Worm (Caenorhabditis elegans): ENCODE results near the gene perm-1.

The perm-1 gene

ce11 chrII:7888759-7889158 lies 8.1 kb downstream of the perm-1 start:
- no peak for TF ChIP-seq fos-1 (tag; optimal IDR thresholded peaks at IDR 0.05)
- peak; percentile 49 for TF ChIP-seq nhr-20 (tag; optimal IDR thresholded peaks at IDR 0.05)
- TF ChIP-seq tbx-2 (tag; optimal IDR thresholded peaks at IDR 0.05) = no peak
- TF ChIP-seq unc-98 (GFP tag; IDR thresholded peaks at IDR 0.05) = no peak
- TF ChIP-seq unc-86 (tag; optimal IDR thresholded peaks at IDR 0.05) = no peak
- peak; percentile 0 to 28 for TF ChIP-seq lsy-2 (tag; optimal IDR thresholded peaks at IDR 0.05)
- no peak for TF ChIP-seq fkh-10 (GFP tag; optimal IDR thresholded peaks at IDR 0.05)
- no peak for TF ChIP-seq aly-2 (tag; optimal IDR thresholded peaks at IDR 0.05)
- no peak for TF ChIP-seq snpc-4 (tag; optimal IDR thresholded peaks at IDR 0.05)
- no peak for TF ChIP-seq isw-1 (GFP tag; IDR thresholded peaks at IDR 0.05)
- TF ChIP-seq nhr-84 (tag; optimal IDR thresholded peaks at IDR 0.05) = no peak
- no peak for TF ChIP-seq nhr-28 (tag; optimal IDR thresholded peaks at IDR 0.05)
- no peak for TF ChIP-seq hpl-2 (GFP tag; optimal IDR thresholded peaks at IDR 0.05)
- TF ChIP-seq vab-15 (tag; optimal IDR thresholded peaks at IDR 0.05) = no peak
- no peak for TF ChIP-seq skn-1 (tag; optimal IDR thresholded peaks at IDR 0.05)
- no peak for TF ChIP-seq nhr-12 (tag; optimal IDR thresholded peaks at IDR 0.05)
- TF ChIP-seq lir-3 (tag; optimal IDR thresholded peaks at IDR 0.05; ENCODE audit: poor library complexity) = no peak
- no peak for TF ChIP-seq sox-4 (tag; optimal IDR thresholded peaks at IDR 0.05)
- no peak for TF ChIP-seq mdl-1 (tag; optimal IDR thresholded peaks at IDR 0.05)
- no peak for TF ChIP-seq pqm-1 (tag; optimal IDR thresholded peaks at IDR 0.05)
- no peak for TF ChIP-seq alr-1 (tag; optimal IDR thresholded peaks at IDR 0.05; ENCODE audit: borderline replicate concordance)
- no peak for TF ChIP-seq mef-2 (tag; optimal IDR thresholded peaks at IDR 0.05)
- peak; percentile 5 to 12 for TF ChIP-seq lin-35 (GFP tag; optimal IDR thresholded peaks at IDR 0.05)
- no peak for TF ChIP-seq swsn-7 (tag; optimal IDR thresholded peaks at IDR 0.05)
- TF ChIP-seq nhr-19 (GFP tag; conservative IDR thresholded peaks at IDR 0.05) = 0 out of 2 replicates have a peak, but pooled peaks have one; percentile 3
- TF ChIP-seq aha-1 (tag; optimal IDR thresholded peaks at IDR 0.05) = no peak
- peak; percentile 8 for TF ChIP-seq xbp-1 (tag; optimal IDR thresholded peaks at IDR 0.05)
- no peak for TF ChIP-seq egl-27 (tag; optimal IDR thresholded peaks at IDR 0.05)
- peak; percentile 67 for TF ChIP-seq nhr-71 (tag; optimal IDR thresholded peaks at IDR 0.05)
- TF ChIP-seq hlh-17 (GFP tag; optimal IDR thresholded peaks at IDR 0.05; ENCODE audit: borderline replicate concordance) = no peak
- peak; percentile 11 for TF ChIP-seq mep-1 (tag; optimal IDR thresholded peaks at IDR 0.05)
- TF ChIP-seq fkh-8 (tag; optimal IDR thresholded peaks at IDR 0.05) = peak; percentile 63
- TF ChIP-seq elt-3 (tag; optimal IDR thresholded peaks at IDR 0.05) = no peak
- peak; percentile 22 for TF ChIP-seq snu-23 (GFP tag; optimal IDR thresholded peaks at IDR 0.05)
- TF ChIP-seq blmp-1 (tag; optimal IDR thresholded peaks at IDR 0.05) = no peak
- no peak for TF ChIP-seq Y116A8C.19 (tag; optimal IDR thresholded peaks at IDR 0.05; ENCODE audit: borderline replicate concordance)
- no peak for TF ChIP-seq zip-4 (GFP tag; optimal IDR thresholded peaks at IDR 0.05)
- TF ChIP-seq ces-1 (GFP tag; optimal IDR thresholded peaks at IDR 0.05) = no peak
- TF ChIP-seq ceh-8 (GFP tag; optimal IDR thresholded peaks at IDR 0.05) = no peak
- no peak for TF ChIP-seq nhr-76 (tag; optimal IDR thresholded peaks at IDR 0.05)
- TF ChIP-seq grh-1 (GFP tag; IDR thresholded peaks at IDR 0.05) = no peak
- TF ChIP-seq efl-1 (optimal IDR thresholded peaks at IDR 0.05) = peak in 1 of 2 experiments; percentile 17
- TF ChIP-seq efl-1 (GFP tag; optimal IDR thresholded peaks at IDR 0.05 in 1 of 2) = no peak
- no peak for TF ChIP-seq F16B12.6 (tag; optimal IDR thresholded peaks at IDR 0.05)
- peak; percentile 44 for TF ChIP-seq lin-14 (GFP tag; optimal IDR thresholded peaks at IDR 0.05)
- TF ChIP-seq pax-3 (tag; optimal IDR thresholded peaks at IDR 0.05) = no peak
- TF ChIP-seq jun-1 (tag; optimal IDR thresholded peaks at IDR 0.05) = no peak
- TF ChIP-seq efl-3 (GFP tag; optimal IDR thresholded peaks at IDR 0.05) = no peak
- TF ChIP-seq nhr-47 (tag; optimal IDR thresholded peaks at IDR 0.05) = peak; percentile 52
- no peak for TF ChIP-seq ets-5 (GFP tag; IDR thresholded peaks at IDR 0.05)
- TF ChIP-seq ztf-11 (tag; optimal IDR thresholded peaks at IDR 0.05) = no peak
- no peak for TF ChIP-seq ceh-82 (tag; optimal IDR thresholded peaks at IDR 0.05)
- TF ChIP-seq C04F5.9 (tag; optimal IDR thresholded peaks at IDR 0.05) = no peak
- TF ChIP-seq mab-9 (GFP tag; IDR thresholded peaks at IDR 0.05) = no peak

All from whole organism, L1 larva.